Fruit fly (Drosophila melanogaster) whole organism, embryonic: ENCODE data around the gene ana1.
A peak's percentile ranks its signal among the peaks of the same experiment; 100 is the strongest.

ENCODE experiments used
- BEAF-32 ChIP-seq: fragments of 200-800 bp; sonication (Bioruptor generic); optimal IDR thresholded peaks from 3 replicates; lab custom pipeline; 2017; ENCODE audit warnings: missing biosample characterization, missing genetic modification characterization, mild to moderate bottlenecking, moderate library complexity, missing genetic modification reagents
- C15 ChIP-seq: fragments of 200-800 bp; sonication (Bioruptor generic); IDR thresholded peaks from 3 replicates; pipeline ENCODE4 v1.3.6; 2022; ENCODE audit warnings: missing biosample characterization, missing genetic modification characterization
- CG10979 ChIP-seq: fragments of 200-800 bp; sonication (Bioruptor generic); optimal IDR thresholded peaks from 2 replicates; lab custom pipeline; 2018; ENCODE audit warnings: missing biosample characterization, mild to moderate bottlenecking, missing genetic modification characterization, moderate library complexity
- CG11398 ChIP-seq: fragments of 200-800 bp; sonication (Bioruptor generic); optimal IDR thresholded peaks from 2 replicates; lab custom pipeline; 2016; ENCODE audit warnings: missing biosample characterization, missing genetic modification characterization
- CG12391 ChIP-seq: fragments of 200-800 bp; sonication (Bioruptor generic); optimal IDR thresholded peaks from 3 replicates; lab custom pipeline; 2018; ENCODE audit warnings: missing biosample characterization, mild to moderate bottlenecking, missing genetic modification characterization, moderate library complexity
- CG13624 ChIP-seq: fragments of 200-800 bp; sonication (Bioruptor generic); optimal IDR thresholded peaks from 2 replicates; lab custom pipeline; 2016; ENCODE audit warnings: missing biosample characterization, missing genetic modification characterization
- CG17328 ChIP-seq: fragments of 200-800 bp; sonication (Bioruptor generic); IDR thresholded peaks from 2 replicates; pipeline ENCODE4 v1.3.6; 2022; ENCODE audit warnings: missing biosample characterization, missing genetic modification characterization
- CG1832 ChIP-seq: fragments of 200-800 bp; sonication (Bioruptor generic); optimal IDR thresholded peaks from 2 replicates; lab custom pipeline; 2017; ENCODE audit warnings: missing biosample characterization, mild to moderate bottlenecking, missing genetic modification characterization, inconsistent platforms
- CG2129 ChIP-seq: fragments of 200-800 bp; sonication (Bioruptor generic); IDR thresholded peaks from 2 replicates; pipeline ENCODE4 v1.3.6; 2022; ENCODE audit warnings: missing biosample characterization, missing genetic modification characterization; ENCODE audit not compliant: partially characterized antibody
- CG30403 ChIP-seq: fragments of 200-800 bp; sonication (Bioruptor generic); optimal IDR thresholded peaks from 3 replicates; lab custom pipeline; 2016; ENCODE audit warnings: missing biosample characterization, missing genetic modification characterization
- CG31441 ChIP-seq: fragments of 200-800 bp; sonication (Bioruptor generic); IDR thresholded peaks from 2 replicates; pipeline ENCODE4 v1.3.6; 2022; ENCODE audit warnings: missing biosample characterization, missing genetic modification characterization
- CG32772 ChIP-seq: fragments of 200-800 bp; sonication (Bioruptor generic); IDR thresholded peaks from 2 replicates; pipeline ENCODE4 v1.3.6; 2022; ENCODE audit warnings: missing biosample characterization, missing genetic modification characterization
- CG34422 ChIP-seq: fragments of 200-800 bp; sonication (Bioruptor generic); IDR thresholded peaks from 3 replicates; pipeline ENCODE4 v1.3.6; 2022; ENCODE audit warnings: missing biosample characterization, missing genetic modification characterization
- CG42726 ChIP-seq: fragments of 200-800 bp; sonication (Bioruptor generic); IDR thresholded peaks from 2 replicates; pipeline ENCODE4 v1.3.6; 2022; ENCODE audit warnings: missing biosample characterization, missing genetic modification characterization; ENCODE audit not compliant: partially characterized antibody
- CG4617 ChIP-seq: fragments of 200-800 bp; sonication (Bioruptor generic); optimal IDR thresholded peaks from 3 replicates; lab custom pipeline; 2016; ENCODE audit warnings: missing biosample characterization, missing genetic modification characterization, borderline replicate concordance
- CG5180 ChIP-seq: fragments of 200-800 bp; sonication (Bioruptor generic); optimal IDR thresholded peaks from 3 replicates; lab custom pipeline; 2017; ENCODE audit warnings: missing biosample characterization, missing genetic modification characterization, mild to moderate bottlenecking, moderate library complexity, missing genetic modification reagents
- CG6854 ChIP-seq: fragments of 200-800 bp; sonication (Bioruptor generic); optimal IDR thresholded peaks from 3 replicates; lab custom pipeline; 2017; ENCODE audit warnings: missing biosample characterization, mild to moderate bottlenecking, missing genetic modification characterization
- CG7928 ChIP-seq: fragments of 200-800 bp; sonication (Bioruptor generic); optimal IDR thresholded peaks from 2 replicates; lab custom pipeline; 2017; ENCODE audit warnings: missing biosample characterization, mild to moderate bottlenecking, missing genetic modification characterization
- CG9727 ChIP-seq: fragments of 200-800 bp; sonication (Bioruptor generic); optimal IDR thresholded peaks from 3 replicates; lab custom pipeline; 2017; ENCODE audit warnings: missing biosample characterization, mild to moderate bottlenecking, missing genetic modification characterization
- CG9797 ChIP-seq: fragments of 200-800 bp; sonication (Bioruptor generic); optimal IDR thresholded peaks from 3 replicates; lab custom pipeline; 2018; ENCODE audit warnings: missing biosample characterization, mild to moderate bottlenecking, missing genetic modification characterization
- CHES-1-like ChIP-seq: fragments of 200-800 bp; sonication (Bioruptor generic); optimal IDR thresholded peaks from 2 replicates; lab custom pipeline; 2016; ENCODE audit warnings: missing biosample characterization, missing genetic modification characterization
- Dll ChIP-seq: fragments of 200-800 bp; sonication (Bioruptor generic); IDR thresholded peaks from 4 replicates; pipeline ENCODE4 v1.3.6; 2022; ENCODE audit warnings: missing biosample characterization, missing genetic modification characterization; ENCODE audit not compliant: partially characterized antibody
- Doc2 ChIP-seq: fragments of 200-800 bp; sonication (Bioruptor generic); IDR thresholded peaks from 2 replicates; pipeline ENCODE4 v1.3.6; 2022; ENCODE audit warnings: missing biosample characterization, missing genetic modification characterization
- Doc3 ChIP-seq: fragments of 200-800 bp; sonication (Bioruptor generic); IDR thresholded peaks from 3 replicates; pipeline ENCODE4 v1.3.6; 2022; ENCODE audit warnings: missing biosample characterization, missing genetic modification characterization; ENCODE audit not compliant: partially characterized antibody
- ERR ChIP-seq: fragments of 200-800 bp; sonication (Bioruptor generic); optimal IDR thresholded peaks from 2 replicates; lab custom pipeline; 2016; ENCODE audit warnings: missing biosample characterization, missing genetic modification characterization
- Ets97D ChIP-seq: fragments of 200-800 bp; sonication (Bioruptor generic); optimal IDR thresholded peaks from 3 replicates; lab custom pipeline; 2016; ENCODE audit warnings: missing biosample characterization, missing genetic modification characterization
- Med ChIP-seq: fragments of 200-800 bp; sonication (Bioruptor generic); peaks from one replicate; lab custom pipeline; 2016; ENCODE audit warnings: missing biosample characterization, missing genetic modification characterization, mild to moderate bottlenecking, inconsistent platforms, moderate library complexity
- Opbp ChIP-seq: fragments of 200-800 bp; sonication (Bioruptor generic); IDR thresholded peaks from 3 replicates; pipeline ENCODE4 v1.3.6; 2022; ENCODE audit warnings: missing biosample characterization, missing genetic modification characterization; ENCODE audit not compliant: partially characterized antibody
- Pdp1 ChIP-seq, 2 experiments: fragments of 200-800 bp; sonication (Bioruptor generic); optimal IDR thresholded peaks; 3 replicates each; lab custom pipeline; 2016; ENCODE audit warnings: missing biosample characterization in 2 of 2, missing genetic modification characterization in 2 of 2, mild to moderate bottlenecking in 1 of 2, moderate library complexity in 1 of 2
- Sox100B ChIP-seq: fragments of 200-800 bp; sonication (Bioruptor generic); optimal IDR thresholded peaks from 3 replicates; lab custom pipeline; 2018; ENCODE audit warnings: missing biosample characterization, mild to moderate bottlenecking, missing genetic modification characterization
- Trl ChIP-seq, 3 experiments: fragments of >200 bp in 2 of 3; fragments of 200-800 bp in 1 of 3; sonication (Bioruptor generic) in 1 of 3; optimal IDR thresholded peaks; 2 replicates in 1 of 3; 3 replicates in 2 of 3; lab custom pipeline; 2016 to 2017; ENCODE audit warnings: missing biosample characterization in 1 of 3, missing genetic modification characterization in 1 of 3
- bbx ChIP-seq: fragments of 200-800 bp; sonication (Bioruptor generic); IDR thresholded peaks from 2 replicates; pipeline ENCODE4 v1.3.6; 2022; ENCODE audit warnings: missing biosample characterization, missing genetic modification characterization; ENCODE audit not compliant: partially characterized antibody
- cg ChIP-seq: fragments of 200-800 bp; sonication (Bioruptor generic); optimal IDR thresholded peaks from 3 replicates; lab custom pipeline; 2019; ENCODE audit warnings: missing biosample characterization, mild to moderate bottlenecking, missing genetic modification characterization, moderate library complexity
- dm ChIP-seq: fragments of 200-800 bp; sonication (Bioruptor generic); optimal IDR thresholded peaks from 3 replicates; lab custom pipeline; 2016; ENCODE audit warnings: missing biosample characterization, missing genetic modification characterization
- dpn ChIP-seq, 2 experiments: fragments of 200-800 bp; sonication (Bioruptor generic); optimal IDR thresholded peaks; 3 replicates each; lab custom pipeline; 2016; ENCODE audit warnings: missing biosample characterization in 2 of 2, missing genetic modification characterization in 2 of 2
- dysf ChIP-seq: fragments of 200-800 bp; sonication (Bioruptor generic); IDR thresholded peaks from 3 replicates; pipeline ENCODE4 v1.3.6; 2022; ENCODE audit warnings: missing biosample characterization, missing genetic modification characterization
- grau ChIP-seq: fragments of 200-800 bp; optimal IDR thresholded peaks from 3 replicates; lab custom pipeline; 2019; ENCODE audit warnings: missing biosample characterization, mild to moderate bottlenecking, missing genetic modification characterization, moderate library complexity
- hb ChIP-seq: fragments of 200-800 bp; sonication (Bioruptor generic); IDR thresholded peaks from 3 replicates; pipeline ENCODE4 v1.3.6; 2022; ENCODE audit warnings: missing biosample characterization, missing genetic modification characterization; ENCODE audit not compliant: partially characterized antibody
- ken ChIP-seq: fragments of 200-800 bp; sonication (Bioruptor generic); IDR thresholded peaks from 3 replicates; pipeline ENCODE4 v1.3.6; 2022; ENCODE audit warnings: missing biosample characterization, missing genetic modification characterization
- klu ChIP-seq: fragments of 200-800 bp; sonication (Bioruptor generic); IDR thresholded peaks from 2 replicates; pipeline ENCODE4 v1.3.6; 2022; ENCODE audit warnings: missing biosample characterization, missing genetic modification characterization
- luna ChIP-seq: fragments of 200-800 bp; sonication (Bioruptor generic); optimal IDR thresholded peaks from 2 replicates; lab custom pipeline; 2016; ENCODE audit warnings: missing biosample characterization, missing genetic modification characterization
- nerfin-1 ChIP-seq: fragments of 200-800 bp; sonication (Bioruptor generic); optimal IDR thresholded peaks from 3 replicates; lab custom pipeline; 2019; ENCODE audit warnings: missing biosample characterization, mild to moderate bottlenecking, missing genetic modification characterization, moderate library complexity
- nmo ChIP-seq: fragments of 200-800 bp; sonication (Bioruptor generic); optimal IDR thresholded peaks from 2 replicates; lab custom pipeline; 2018; ENCODE audit warnings: missing biosample characterization, mild to moderate bottlenecking, missing genetic modification characterization, moderate library complexity
- nom ChIP-seq: fragments of 200-800 bp; sonication (Bioruptor generic); optimal IDR thresholded peaks from 2 replicates; lab custom pipeline; 2017; ENCODE audit warnings: missing biosample characterization, missing genetic modification characterization, mild to moderate bottlenecking, moderate library complexity, missing genetic modification reagents
- sens ChIP-seq: fragments of 200-800 bp; sonication (Bioruptor generic); peaks from one replicate; lab custom pipeline; 2016; ENCODE audit warnings: missing biosample characterization, missing genetic modification characterization
- seq ChIP-seq: fragments of 200-800 bp; sonication (Bioruptor generic); IDR thresholded peaks from 2 replicates; pipeline ENCODE4 v1.3.6; 2022; ENCODE audit warnings: missing biosample characterization, missing genetic modification characterization
- sna ChIP-seq: fragments of 200-800 bp; sonication (Bioruptor generic); IDR thresholded peaks from 2 replicates; pipeline ENCODE4 v1.3.6; 2022; ENCODE audit warnings: missing biosample characterization, missing genetic modification characterization; ENCODE audit not compliant: partially characterized antibody
- stwl ChIP-seq: fragments of 200-800 bp; sonication (Bioruptor generic); optimal IDR thresholded peaks from 3 replicates; lab custom pipeline; 2018; ENCODE audit warnings: missing biosample characterization, mild to moderate bottlenecking, missing genetic modification characterization, moderate library complexity
- toy ChIP-seq: fragments of 200-800 bp; sonication (Bioruptor generic); IDR thresholded peaks from 2 replicates; pipeline ENCODE4 v1.3.6; 2022; ENCODE audit warnings: missing biosample characterization, missing genetic modification characterization

The ana1 gene

dm6 chr3R:24518150-24518580 is 12.2 kb upstream of the ana1 start, which contains the start of gene Pp1alpha-96A:
Gene Pp1alpha-96A (plus strand): TSS chr3R:24518270.
- peak; percentile 28 for TF ChIP-seq nerfin-1 (tag; lab: Kevin White, UChicago)
- TF ChIP-seq CG12391, result peak; percentile 23
- TF ChIP-seq toy (GFP tag; lab: Robert Waterston, UW), result no peak
- no peak for TF ChIP-seq klu (GFP tag; lab: Robert Waterston, UW)
- no peak for TF ChIP-seq dysf (GFP tag; lab: Robert Waterston, UW)
- peak; percentile 80 for TF ChIP-seq sna (GFP tag; lab: Robert Waterston, UW)
- TF ChIP-seq cg (GFP tag; lab: Kevin White, UChicago), result peak; percentile 83
- peak; percentile 19 for TF ChIP-seq CG10979
- TF ChIP-seq Trl (optimal IDR thresholded peaks at IDR 0.05; lab: Kevin White, UChicago), result no peak
- TF ChIP-seq Trl (GFP tag; optimal IDR thresholded peaks at IDR 0.05; lab: Kevin White, UChicago), result peak; percentile 32
- no peak for TF ChIP-seq nom (GFP tag; lab: Kevin White, UChicago)
- TF ChIP-seq seq (GFP tag; lab: Robert Waterston, UW), result no peak
- TF ChIP-seq Doc3 (GFP tag; lab: Robert Waterston, UW), result peak; percentile 78
- peak in 1 of 2 experiments; percentile 78 for TF ChIP-seq Pdp1 (GFP tag; optimal IDR thresholded peaks at IDR 0.05; lab: Kevin White, UChicago)
- TF ChIP-seq luna (GFP tag; lab: Kevin White, UChicago), result no peak
- TF ChIP-seq CG5180, result no peak
- peak; percentile 84 for TF ChIP-seq CG4617 (GFP tag; lab: Kevin White, UChicago)
- TF ChIP-seq ken, result no peak
- TF ChIP-seq CG13624, result peak; percentile 67
- TF ChIP-seq ERR (GFP tag; lab: Kevin White, UChicago), result peak; percentile 22
- no peak for TF ChIP-seq CG6854 (GFP tag; lab: Kevin White, UChicago)
- TF ChIP-seq CG34422 (GFP tag; lab: Robert Waterston, UW), result 0 out of 3 replicates have a peak, but pooled peaks have one; percentile 41
- peak; percentile 18 for TF ChIP-seq CG11398 (GFP tag; lab: Kevin White, UChicago)
- peak; percentile 86 for TF ChIP-seq Dll (GFP tag; lab: Robert Waterston, UW)
- peak; percentile 87 for TF ChIP-seq CG42726 (GFP tag; lab: Robert Waterston, UW)
- TF ChIP-seq CG7928 (GFP tag; lab: Kevin White, UChicago), result no peak
- peak; percentile 90 for TF ChIP-seq BEAF-32 (GFP tag; lab: Kevin White, UChicago)
- TF ChIP-seq C15 (GFP tag; lab: Robert Waterston, UW), result no peak
- TF ChIP-seq CG32772 (GFP tag; lab: Robert Waterston, UW), result no peak
- no peak for TF ChIP-seq CG31441
- peak; percentile 28 for TF ChIP-seq grau (tag; lab: Kevin White, UChicago)
- peak; percentile 93 for TF ChIP-seq Opbp
- TF ChIP-seq CG1832 (GFP tag; lab: Kevin White, UChicago), result no peak
- TF ChIP-seq dpn (GFP tag; optimal IDR thresholded peaks at IDR 0.05; lab: Kevin White, UChicago), result no peak
- peak; percentile 66 for TF ChIP-seq dm (GFP tag; lab: Kevin White, UChicago)
- peak; percentile 70 for TF ChIP-seq CG2129 (GFP tag; lab: Robert Waterston, UW)
- TF ChIP-seq bbx (GFP tag; lab: Robert Waterston, UW), result peak; percentile 86
- TF ChIP-seq hb (GFP tag; lab: Robert Waterston, UW), result peak; percentile 89
- peak; percentile 6 for TF ChIP-seq CHES-1-like (GFP tag; lab: Kevin White, UChicago)
- TF ChIP-seq Sox100B, result no peak
- peak; percentile 45 for TF ChIP-seq sens
- TF ChIP-seq Med (GFP tag; lab: Kevin White, UChicago), result peak; percentile 89
- peak; percentile 21 for TF ChIP-seq CG9727 (GFP tag; lab: Kevin White, UChicago)
- TF ChIP-seq CG9797 (GFP tag; lab: Kevin White, UChicago), result peak; percentile 81
- 0 out of 2 replicates have a peak, but pooled peaks have one; percentile 5 for TF ChIP-seq CG17328 (GFP tag; lab: Robert Waterston, UW)
- peak; percentile 66 for TF ChIP-seq Ets97D (GFP tag; lab: Kevin White, UChicago)
- TF ChIP-seq Doc2 (GFP tag; lab: Robert Waterston, UW), result no peak
- TF ChIP-seq stwl, result peak; percentile 92
- peak; percentile 19 for TF ChIP-seq CG30403 (GFP tag; lab: Kevin White, UChicago)
- TF ChIP-seq nmo, result peak; percentile 44
